Worm (Caenorhabditis elegans) whole organism, early embryonic: ENCODE results near the gene cex-2.

ENCODE experiments used
- B0310.2 ChIP-seq: sonication (generic microtip); optimal IDR thresholded peaks from 2 replicates; lab custom pipeline; 2016; ENCODE audit warnings: mild to moderate bottlenecking, missing genetic modification characterization, missing compliant biosample characterization
- F13C5.2 ChIP-seq: sonication (generic microtip); optimal IDR thresholded peaks from 2 replicates; lab custom pipeline; 2017; ENCODE audit warnings: mild to moderate bottlenecking, missing genetic modification characterization, inconsistent platforms, missing compliant biosample characterization
- aly-1 ChIP-seq: sonication (generic microtip); optimal IDR thresholded peaks from 2 replicates; lab custom pipeline; 2016; ENCODE audit warnings: missing genetic modification characterization, missing compliant biosample characterization
- ama-1 ChIP-seq: fragments of 150-350 bp; optimal IDR thresholded peaks from 2 replicates; lab custom pipeline; 2014
- ceh-13 ChIP-seq: fragments of 200-800 bp; sonication (Bioruptor generic); optimal IDR thresholded peaks from 2 replicates; lab custom pipeline; 2018; ENCODE audit warnings: mild to moderate bottlenecking, missing genetic modification characterization, missing compliant biosample characterization
- ceh-36 ChIP-seq: sonication (generic microtip); optimal IDR thresholded peaks from 2 replicates; lab custom pipeline; 2016; ENCODE audit warnings: missing genetic modification characterization, inconsistent platforms, missing compliant biosample characterization
- ets-7 ChIP-seq: sonication (generic microtip); optimal IDR thresholded peaks from 2 replicates; lab custom pipeline; 2016; ENCODE audit warnings: missing genotype, missing genetic modification characterization, missing compliant biosample characterization
- flt-1 ChIP-seq: fragments of 200-800 bp; sonication (Bioruptor generic); IDR thresholded peaks from 2 replicates; pipeline ENCODE4 v1.3.6; 2022; ENCODE audit warnings: missing genetic modification characterization, missing compliant biosample characterization
- hmbx-1 ChIP-seq: sonication (generic microtip); optimal IDR thresholded peaks from 2 replicates; lab custom pipeline; 2016; ENCODE audit warnings: mild to moderate bottlenecking, missing genetic modification characterization, missing compliant biosample characterization
- hmg-4 ChIP-seq: fragments of 200-800 bp; sonication (Bioruptor generic); optimal IDR thresholded peaks from 2 replicates; lab custom pipeline; 2018; ENCODE audit warnings: mild to moderate bottlenecking, missing genetic modification characterization, missing compliant biosample characterization
- hnd-1 ChIP-seq: sonication (generic microtip); optimal IDR thresholded peaks from 2 replicates; lab custom pipeline; 2016; ENCODE audit warnings: missing genetic modification characterization, missing compliant biosample characterization
- pes-1 ChIP-seq: fragments of 200-800 bp; sonication (Bioruptor generic); IDR thresholded peaks from 2 replicates; pipeline ENCODE4 v1.3.6; 2022; ENCODE audit warnings: missing genetic modification reagents, missing genetic modification characterization, missing compliant biosample characterization
- scrt-1 ChIP-seq: fragments of 200-800 bp; sonication (Bioruptor generic); IDR thresholded peaks from 2 replicates; pipeline ENCODE4 v1.3.6; 2022; ENCODE audit warnings: missing genetic modification characterization, missing compliant biosample characterization
- sea-1 ChIP-seq: fragments of 200-800 bp; sonication (Bioruptor generic); conservative IDR thresholded peaks from 2 replicates; pipeline ENCODE4 v1.3.6; 2022; ENCODE audit warnings: missing genetic modification characterization, missing compliant biosample characterization
- tbx-11 ChIP-seq: fragments of 200-800 bp; sonication (Bioruptor generic); IDR thresholded peaks from 2 replicates; pipeline ENCODE4 v1.3.6; 2022; ENCODE audit warnings: missing genetic modification characterization, missing compliant biosample characterization
- tbx-37 ChIP-seq: fragments of 200-800 bp; sonication (Bioruptor generic); conservative IDR thresholded peaks from 2 replicates; pipeline ENCODE4 v1.3.6; 2022; ENCODE audit warnings: missing genetic modification reagents, missing genetic modification characterization, missing compliant biosample characterization
- tra-4 ChIP-seq: sonication (generic microtip); optimal IDR thresholded peaks from 2 replicates; lab custom pipeline; 2017; ENCODE audit warnings: missing genetic modification characterization, missing compliant biosample characterization

Gene cex-2

DNA sequence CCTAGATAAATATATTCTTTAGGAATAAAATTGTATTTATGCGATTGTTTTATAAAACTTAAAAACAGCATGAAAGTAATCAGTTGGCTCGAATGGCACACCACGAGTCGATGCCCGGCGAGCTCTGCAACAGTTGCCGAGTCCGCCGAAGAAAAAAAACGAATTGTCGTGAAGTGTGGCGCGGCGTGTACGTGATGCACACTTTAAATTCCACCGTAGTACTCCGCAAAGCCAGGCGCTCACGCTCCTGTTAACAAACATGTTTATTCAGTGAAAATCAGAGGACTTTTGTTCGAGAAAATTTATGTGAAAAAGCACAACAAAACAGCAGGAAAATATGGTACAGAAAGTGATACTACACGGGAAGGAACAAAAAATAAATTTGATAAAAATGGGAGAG is 35.4 kb upstream of the cex-2 start:
- TF ChIP-seq flt-1 (GFP tag; lab: Robert Waterston, UW) = no peak
- no peak for TF ChIP-seq ets-7
- TF ChIP-seq tra-4 (tag; lab: Kevin White, UChicago) = no peak
- no peak for TF ChIP-seq pes-1 (GFP tag; lab: Robert Waterston, UW)
- no peak for TF ChIP-seq hnd-1 (tag; lab: Kevin White, UChicago)
- no peak for TF ChIP-seq ceh-36
- TF ChIP-seq F13C5.2 = no peak
- no peak for TF ChIP-seq scrt-1 (GFP tag; lab: Robert Waterston, UW)
- no peak for TF ChIP-seq ama-1 (lab: Kevin White, UChicago)
- TF ChIP-seq tbx-37 (GFP tag; lab: Robert Waterston, UW) = no peak
- no peak for TF ChIP-seq sea-1 (GFP tag; lab: Robert Waterston, UW)
- TF ChIP-seq hmg-4 (GFP tag; lab: Kevin White, UChicago) = no peak
- no peak for TF ChIP-seq tbx-11 (GFP tag; lab: Robert Waterston, UW)
- no peak for TF ChIP-seq aly-1 (tag; lab: Kevin White, UChicago)
- TF ChIP-seq hmbx-1 = no peak
- TF ChIP-seq B0310.2 (tag; lab: Kevin White, UChicago) = no peak

- TF ChIP-seq tbx-11 (GFP tag; lab: Robert Waterston, UW) (no peak), scrt-1 (GFP tag; lab: Robert Waterston, UW) (no peak), ets-7 (no peak), flt-1 (GFP tag; lab: Robert Waterston, UW) (no peak), hmg-4 (GFP tag; lab: Kevin White, UChicago) (no peak), pes-1 (GFP tag; lab: Robert Waterston, UW) (no peak), aly-1 (tag; lab: Kevin White, UChicago) (no peak), hmbx-1 (no peak), sea-1 (GFP tag; lab: Robert Waterston, UW) (no peak), B0310.2 (tag; lab: Kevin White, UChicago) (no peak), tra-4 (tag; lab: Kevin White, UChicago) (no peak), ceh-13 (GFP tag; lab: Kevin White, UChicago) (no peak)
These were observed 34.8 kb upstream of the cex-2 start, which contains the start of gene ztf-17 for ce11 chrII:7870062-7870461. Gene ztf-17 (minus strand): TSS chrII:7870162.

- no peak for TF ChIP-seq ceh-36
- TF ChIP-seq sea-1 (GFP tag; lab: Robert Waterston, UW) = no peak
- no peak for TF ChIP-seq aly-1 (tag; lab: Kevin White, UChicago)
- no peak for TF ChIP-seq scrt-1 (GFP tag; lab: Robert Waterston, UW)
- no peak for TF ChIP-seq F13C5.2
- TF ChIP-seq hmg-4 (GFP tag; lab: Kevin White, UChicago) = no peak
- TF ChIP-seq tbx-37 (GFP tag; lab: Robert Waterston, UW) = no peak
- no peak for TF ChIP-seq flt-1 (GFP tag; lab: Robert Waterston, UW)
- TF ChIP-seq hmbx-1 = no peak
- no peak for TF ChIP-seq tra-4 (tag; lab: Kevin White, UChicago)
- TF ChIP-seq pes-1 (GFP tag; lab: Robert Waterston, UW) = no peak
- TF ChIP-seq B0310.2 (tag; lab: Kevin White, UChicago) = no peak
- no peak for TF ChIP-seq ceh-13 (GFP tag; lab: Kevin White, UChicago)
- TF ChIP-seq ama-1 (lab: Kevin White, UChicago) = no peak
- TF ChIP-seq ets-7 = no peak
- TF ChIP-seq tbx-11 (GFP tag; lab: Robert Waterston, UW) = no peak
- TF ChIP-seq hnd-1 (tag; lab: Kevin White, UChicago) = no peak
These were observed 30.9 kb upstream of the cex-2 start for ce11 chrII:7866081-7866480.

DNA sequence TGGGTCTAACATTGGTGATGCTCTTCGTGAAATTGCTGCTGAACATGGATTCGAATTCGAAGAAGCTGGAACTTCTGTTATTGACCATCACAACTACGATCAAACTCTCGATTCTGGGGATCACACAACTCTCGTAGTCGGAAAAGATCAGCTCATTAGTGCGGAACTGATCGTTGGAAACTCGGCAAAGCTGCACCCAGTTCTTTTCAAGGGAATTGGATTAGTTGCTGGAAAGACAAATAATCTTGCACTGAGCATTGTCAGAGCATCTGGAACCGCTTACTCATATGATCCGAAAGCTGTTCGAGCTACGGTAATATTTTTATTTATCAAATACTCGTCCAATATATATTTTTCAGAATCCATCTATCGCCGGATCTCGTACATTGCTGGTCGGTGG is 29.7 kb upstream of the cex-2 start:
- TF ChIP-seq hmg-4 (GFP tag; lab: Kevin White, UChicago) = no peak
- TF ChIP-seq ceh-13 (GFP tag; lab: Kevin White, UChicago) = no peak
- TF ChIP-seq tbx-37 (GFP tag; lab: Robert Waterston, UW) = no peak
- TF ChIP-seq pes-1 (GFP tag; lab: Robert Waterston, UW) = no peak
- no peak for TF ChIP-seq ets-7
- no peak for TF ChIP-seq tra-4 (tag; lab: Kevin White, UChicago)
- TF ChIP-seq tbx-11 (GFP tag; lab: Robert Waterston, UW) = no peak
- TF ChIP-seq ama-1 (lab: Kevin White, UChicago) = no peak
- TF ChIP-seq ceh-36 = no peak
- TF ChIP-seq flt-1 (GFP tag; lab: Robert Waterston, UW) = no peak
- no peak for TF ChIP-seq sea-1 (GFP tag; lab: Robert Waterston, UW)
- TF ChIP-seq B0310.2 (tag; lab: Kevin White, UChicago) = no peak
- no peak for TF ChIP-seq aly-1 (tag; lab: Kevin White, UChicago)
- no peak for TF ChIP-seq scrt-1 (GFP tag; lab: Robert Waterston, UW)
- no peak for TF ChIP-seq F13C5.2
- TF ChIP-seq hnd-1 (tag; lab: Kevin White, UChicago) = no peak
- TF ChIP-seq hmbx-1 = no peak

DNA sequence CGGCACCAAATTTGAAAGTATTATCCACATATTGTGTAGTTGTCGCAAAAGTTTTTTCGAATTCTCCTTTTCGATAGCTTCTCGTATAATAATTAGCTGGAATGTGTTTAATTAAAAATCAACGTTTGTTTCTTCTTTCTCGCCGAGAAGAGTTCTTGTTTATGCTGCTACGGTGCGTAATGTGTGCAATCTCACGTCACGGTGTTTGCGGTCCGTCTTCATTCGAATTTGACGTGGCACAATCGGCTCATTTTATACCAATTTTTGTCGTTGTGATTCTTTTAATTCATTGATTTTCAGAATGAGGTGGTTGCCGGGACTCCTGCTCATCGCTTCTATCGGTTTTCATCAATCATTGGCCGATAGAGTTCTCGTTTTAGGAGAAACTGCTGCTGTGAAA is 29.0 kb upstream of the cex-2 start, which contains the start of gene ostb-1:
TSS of gene ostb-1 (plus strand) at position 301 of the 400 bp plus-strand sequence.
- no peak for TF ChIP-seq ets-7
- TF ChIP-seq sea-1 (GFP tag; lab: Robert Waterston, UW) = no peak
- TF ChIP-seq B0310.2 (tag; lab: Kevin White, UChicago) = no peak
- TF ChIP-seq hnd-1 (tag; lab: Kevin White, UChicago) = no peak
- no peak for TF ChIP-seq tbx-11 (GFP tag; lab: Robert Waterston, UW)

DNA sequence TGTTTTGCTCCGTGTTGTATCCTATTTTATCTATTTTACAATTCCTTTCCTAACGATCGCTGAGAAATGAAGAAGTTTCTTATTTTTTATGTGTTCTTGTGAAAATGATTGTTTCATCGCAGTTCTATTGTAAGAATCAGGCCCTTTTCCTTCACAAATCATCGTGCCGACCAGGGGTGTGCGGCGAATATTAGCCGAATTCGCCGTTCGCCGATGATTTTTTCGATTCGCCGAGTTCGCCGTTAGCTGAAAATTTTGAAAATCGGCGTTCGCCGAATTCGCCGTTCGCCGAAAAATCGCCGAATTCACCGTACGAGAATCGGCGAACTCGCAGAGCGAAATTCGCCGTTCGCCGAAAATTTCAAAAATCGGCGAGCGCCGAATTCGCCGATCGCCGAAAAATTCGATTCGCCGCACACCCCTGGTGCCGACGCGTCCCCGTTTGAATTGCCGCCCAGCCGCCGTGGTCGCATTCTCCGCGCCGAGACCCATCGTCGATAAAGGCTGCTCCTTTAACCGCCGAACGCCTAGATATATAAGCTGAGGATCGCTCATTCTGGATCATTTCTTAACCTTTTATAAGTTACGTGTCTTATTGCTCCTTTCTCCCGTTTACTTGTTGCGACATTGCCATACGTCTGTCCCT is 28.4 kb upstream of the cex-2 start:
- TF ChIP-seq tbx-37 (GFP tag; lab: Robert Waterston, UW) (no peak), pes-1 (GFP tag; lab: Robert Waterston, UW) (peak; percentile 57; the same call in 1 of the 2 replicates)
